Worm (Caenorhabditis elegans) whole organism, early embryonic: ENCODE results near the gene F49E10.2.

ENCODE experiments used
- ama-1 ChIP-seq: fragments of 150-350 bp; optimal IDR thresholded peaks from 2 replicates; lab custom pipeline; 2014
- ets-7 ChIP-seq: sonication (generic microtip); optimal IDR thresholded peaks from 2 replicates; lab custom pipeline; 2016; ENCODE audit warnings: missing genotype, missing genetic modification characterization, missing compliant biosample characterization
- flt-1 ChIP-seq: fragments of 200-800 bp; sonication (Bioruptor generic); IDR thresholded peaks from 2 replicates; pipeline ENCODE4 v1.3.6; 2022; ENCODE audit warnings: missing genetic modification characterization, missing compliant biosample characterization
- hnd-1 ChIP-seq: sonication (generic microtip); optimal IDR thresholded peaks from 2 replicates; lab custom pipeline; 2016; ENCODE audit warnings: missing genetic modification characterization, missing compliant biosample characterization
- scrt-1 ChIP-seq: fragments of 200-800 bp; sonication (Bioruptor generic); IDR thresholded peaks from 2 replicates; pipeline ENCODE4 v1.3.6; 2022; ENCODE audit warnings: missing genetic modification characterization, missing compliant biosample characterization

DNA sequence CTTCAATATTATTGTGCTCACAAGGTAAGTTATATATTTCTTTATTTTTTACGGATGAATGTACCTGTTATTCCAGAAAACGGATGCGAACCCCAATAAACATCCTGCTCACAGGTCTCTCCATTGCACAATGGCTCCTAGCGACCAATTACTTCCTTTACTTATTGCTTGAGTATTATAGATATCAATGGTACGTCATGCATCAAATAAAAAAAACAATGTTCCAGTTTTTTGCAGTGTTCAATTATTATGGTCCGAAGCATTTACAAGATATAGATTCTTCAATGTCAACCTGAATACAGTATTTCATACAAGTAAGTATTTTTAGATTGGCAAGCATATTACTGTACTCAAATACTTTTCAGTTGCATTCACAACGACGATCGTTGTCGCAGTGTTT lies 42.7 kb downstream of the F49E10.2 start:
- TF ChIP-seq scrt-1 (GFP tag; lab: Robert Waterston, UW), result no peak
- no peak for TF ChIP-seq ama-1
- no peak for TF ChIP-seq flt-1 (GFP tag; lab: Robert Waterston, UW)
- TF ChIP-seq ets-7, result no peak
- TF ChIP-seq hnd-1, result no peak
